Worm (Caenorhabditis elegans) whole organism, late embryonic: ENCODE measurements around the gene F54D12.8.
A peak's percentile ranks its signal among the peaks of the same experiment; 100 is the strongest.
"Not testable (repeated sequence)": the region's sequence is repeated elsewhere in the genome, so short reads cannot be mapped to it uniquely, and the experiment has no call there.

Source experiments
- K09A11.1 ChIP-seq: sonication (generic microtip); optimal IDR thresholded peaks from 2 replicates; lab custom pipeline; 2017; ENCODE audit warnings: antibody characterized with exemption, mild to moderate bottlenecking, missing genetic modification characterization, missing compliant biosample characterization; ENCODE audit not compliant: insufficient read depth
- Y22D7AL.16 ChIP-seq: sonication (generic microtip); optimal IDR thresholded peaks from 2 replicates; lab custom pipeline; 2016; ENCODE audit warnings: missing genetic modification characterization, missing compliant biosample characterization
- ahr-1 ChIP-seq: sonication (generic microtip); optimal IDR thresholded peaks from 2 replicates; lab custom pipeline; 2016; ENCODE audit warnings: missing genetic modification characterization, missing compliant biosample characterization
- ama-1 ChIP-seq: fragments of 150-350 bp; optimal IDR thresholded peaks from 2 replicates; lab custom pipeline; 2014
- ceh-19 ChIP-seq: fragments of 200-800 bp; sonication (Bioruptor generic); optimal IDR thresholded peaks from 2 replicates; lab custom pipeline; 2018; ENCODE audit warnings: mild to moderate bottlenecking, missing genetic modification characterization, missing compliant biosample characterization
- ceh-22 ChIP-seq: sonication (generic microtip); optimal IDR thresholded peaks from 2 replicates; lab custom pipeline; 2017; ENCODE audit warnings: missing biosample characterization, missing genetic modification characterization
- ceh-24 ChIP-seq: sonication (generic microtip); optimal IDR thresholded peaks from 2 replicates; lab custom pipeline; 2016; ENCODE audit warnings: mild to moderate bottlenecking, missing genetic modification characterization, missing compliant biosample characterization
- ceh-30 ChIP-seq: fragments of 150-350 bp; optimal IDR thresholded peaks from 2 replicates; lab custom pipeline; 2014; ENCODE audit warnings: missing biosample characterization, missing genetic modification characterization
- ceh-48 ChIP-seq: sonication (generic microtip); optimal IDR thresholded peaks from 2 replicates; lab custom pipeline; 2016; ENCODE audit warnings: missing genetic modification characterization, inconsistent platforms, missing compliant biosample characterization
- ceh-6 ChIP-seq: fragments of 200-800 bp; sonication (Bioruptor generic); optimal IDR thresholded peaks from 2 replicates; lab custom pipeline; 2018; ENCODE audit warnings: mild to moderate bottlenecking, missing genetic modification characterization, missing compliant biosample characterization
- dve-1 ChIP-seq: sonication (generic microtip); optimal IDR thresholded peaks from 2 replicates; lab custom pipeline; 2017; ENCODE audit warnings: antibody characterized with exemption, mild to moderate bottlenecking, missing genetic modification characterization, missing compliant biosample characterization
- elt-2 ChIP-seq: sonication (generic microtip); optimal IDR thresholded peaks from 2 replicates; lab custom pipeline; 2016; ENCODE audit warnings: missing genetic modification reagents, missing genetic modification characterization, missing compliant biosample characterization
- elt-4 ChIP-seq: sonication (generic microtip); optimal IDR thresholded peaks from 2 replicates; lab custom pipeline; 2016; ENCODE audit warnings: missing genetic modification characterization, missing compliant biosample characterization
- eyg-1 ChIP-seq: sonication (generic microtip); optimal IDR thresholded peaks from 2 replicates; lab custom pipeline; 2016; ENCODE audit warnings: missing genotype, missing genetic modification characterization, missing compliant biosample characterization
- fkh-10 ChIP-seq: fragments of 150-350 bp; optimal IDR thresholded peaks from 2 replicates; lab custom pipeline; 2014; ENCODE audit warnings: missing biosample characterization, missing genetic modification reagents, missing genetic modification characterization
- gmeb-2 ChIP-seq: sonication (generic microtip); optimal IDR thresholded peaks from 2 replicates; lab custom pipeline; 2016; ENCODE audit warnings: missing genetic modification characterization, inconsistent platforms, missing compliant biosample characterization
- hlh-13 ChIP-seq: fragments of 200-800 bp; sonication (Bioruptor generic); optimal IDR thresholded peaks from 2 replicates; lab custom pipeline; 2018; ENCODE audit warnings: mild to moderate bottlenecking, missing genetic modification characterization, missing compliant biosample characterization
- mec-3 ChIP-seq: sonication (generic microtip); optimal IDR thresholded peaks from 2 replicates; lab custom pipeline; 2016; ENCODE audit warnings: borderline replicate concordance, missing genetic modification characterization, missing compliant biosample characterization
- nfya-1 ChIP-seq: sonication (generic microtip); optimal IDR thresholded peaks from 2 replicates; lab custom pipeline; 2017; ENCODE audit warnings: missing genetic modification characterization, mild to moderate bottlenecking, missing compliant biosample characterization, antibody characterized with exemption, moderate library complexity
- nhr-232 ChIP-seq: sonication (generic microtip); optimal IDR thresholded peaks from 2 replicates; lab custom pipeline; 2016; ENCODE audit warnings: missing genetic modification characterization, missing compliant biosample characterization
- odd-2 ChIP-seq: sonication (generic microtip); optimal IDR thresholded peaks from 2 replicates; lab custom pipeline; 2017; ENCODE audit warnings: antibody characterized with exemption, mild to moderate bottlenecking, missing genetic modification characterization, missing compliant biosample characterization
- pax-1 ChIP-seq: fragments of 150-350 bp; optimal IDR thresholded peaks from 2 replicates; lab custom pipeline; 2014; ENCODE audit warnings: missing biosample characterization, missing genetic modification characterization
- pha-4 ChIP-seq: fragments of 150-350 bp; optimal IDR thresholded peaks from 2 replicates; lab custom pipeline; 2018; ENCODE audit warnings: missing biosample characterization, missing genetic modification reagents, missing genetic modification characterization
- pqm-1 ChIP-seq: sonication (generic microtip); optimal IDR thresholded peaks from 2 replicates; lab custom pipeline; 2016; ENCODE audit warnings: missing genetic modification characterization, missing compliant biosample characterization
- pros-1 ChIP-seq: fragments of 150-350 bp; optimal IDR thresholded peaks from 2 replicates; lab custom pipeline; 2014; ENCODE audit warnings: missing biosample characterization, missing genetic modification reagents, missing genetic modification characterization
- ref-2 ChIP-seq: sonication (generic microtip); optimal IDR thresholded peaks from 2 replicates; lab custom pipeline; 2016; ENCODE audit warnings: missing genetic modification characterization, missing compliant biosample characterization
- rnt-1 ChIP-seq: sonication (generic microtip); optimal IDR thresholded peaks from 2 replicates; lab custom pipeline; 2016; ENCODE audit warnings: missing genetic modification characterization, missing compliant biosample characterization
- sox-2 ChIP-seq: fragments of 200-800 bp; sonication (Bioruptor generic); IDR thresholded peaks from 2 replicates; pipeline ENCODE4 v1.3.6; 2022; ENCODE audit warnings: missing genetic modification reagents, missing genetic modification characterization, missing compliant biosample characterization
- sox-4 ChIP-seq: sonication (generic microtip); optimal IDR thresholded peaks from 2 replicates; lab custom pipeline; 2017; ENCODE audit warnings: mild to moderate bottlenecking, missing genetic modification characterization, inconsistent platforms, missing compliant biosample characterization
- tbx-2 ChIP-seq: sonication (generic microtip); optimal IDR thresholded peaks from 2 replicates; lab custom pipeline; 2016; ENCODE audit warnings: missing genetic modification characterization, missing compliant biosample characterization
- tbx-7 ChIP-seq: sonication (generic microtip); optimal IDR thresholded peaks from 2 replicates; lab custom pipeline; 2016; ENCODE audit warnings: missing genotype, missing genetic modification characterization, missing compliant biosample characterization

F54D12.8 gene

DNA sequence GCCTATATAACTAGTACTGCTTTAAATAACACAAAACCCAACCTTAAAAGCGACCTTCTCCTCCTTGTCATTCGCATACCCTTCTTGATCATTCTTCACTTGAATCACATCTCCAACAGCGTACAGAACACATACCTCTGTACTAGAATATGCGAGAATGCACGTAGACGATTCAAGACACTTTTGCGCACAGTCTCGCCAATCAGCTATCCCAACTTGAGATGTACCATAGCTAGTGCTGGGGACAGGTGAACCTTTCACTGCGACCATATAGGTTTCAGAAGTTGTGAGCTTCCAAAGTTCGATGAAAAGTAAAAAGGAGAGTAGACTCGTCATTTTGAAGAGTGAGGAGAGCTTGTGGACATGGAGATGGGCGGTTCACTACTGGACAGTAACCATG, at the start of gene F54D12.8:
Gene F54D12.8 (minus strand): TSS at position 336 of the 400 bp plus-strand sequence.
- no peak for TF ChIP-seq nhr-232
- no peak for TF ChIP-seq ceh-48 (tag; lab: Kevin White, UChicago)
- no peak for TF ChIP-seq fkh-10 (GFP tag; lab: Kevin White, UChicago)
- TF ChIP-seq eyg-1 (tag; lab: Kevin White, UChicago), result no peak
- no peak for TF ChIP-seq ceh-19 (GFP tag; lab: Kevin White, UChicago)
- TF ChIP-seq elt-4, result no peak
- no peak for TF ChIP-seq ahr-1 (tag; lab: Kevin White, UChicago)
- TF ChIP-seq sox-4 (tag; lab: Kevin White, UChicago), result no peak
- no peak for TF ChIP-seq pha-4 (tag; lab: Kevin White, UChicago)
- no peak for TF ChIP-seq ref-2
- TF ChIP-seq pqm-1 (tag; lab: Kevin White, UChicago), result no peak
- no peak for TF ChIP-seq sox-2 (GFP tag; lab: Robert Waterston, UW)
- TF ChIP-seq pros-1 (tag; lab: Kevin White, UChicago), result no peak
- no peak for TF ChIP-seq hlh-13
- TF ChIP-seq tbx-7, result no peak
- no peak for TF ChIP-seq rnt-1 (tag; lab: Kevin White, UChicago)
- TF ChIP-seq ceh-6, result no peak
- TF ChIP-seq ceh-30 (tag; lab: Kevin White, UChicago), result no peak
- TF ChIP-seq, all 69 proteins: peak for 0

DNA sequence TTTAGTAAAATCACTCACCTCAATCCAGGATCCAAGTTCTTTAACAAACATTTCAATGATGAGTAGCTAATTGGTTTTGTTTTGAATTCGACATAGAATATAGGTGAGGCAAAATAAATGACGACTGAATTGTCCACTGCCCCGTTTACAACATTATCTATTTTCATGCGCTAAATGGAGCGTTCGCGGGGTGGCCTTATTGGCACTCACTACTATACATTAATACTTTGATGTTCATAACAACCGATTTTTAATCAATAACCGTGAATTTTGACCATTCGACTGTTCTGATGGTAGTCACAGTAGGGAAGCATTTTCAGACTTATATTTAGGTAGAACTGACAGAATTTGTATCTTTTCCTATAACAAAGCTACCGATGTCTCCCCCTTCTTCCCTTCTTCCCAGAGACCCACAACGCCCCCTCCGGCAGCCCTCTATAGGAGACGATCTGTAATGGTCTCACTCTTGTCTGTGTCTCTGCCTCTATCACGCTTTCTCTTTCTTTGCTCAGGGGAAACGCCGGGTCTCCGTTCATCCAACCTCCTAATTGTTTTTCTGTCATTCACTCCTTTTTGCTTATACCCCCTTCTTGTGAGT, 49.0 kb upstream of the F54D12.8 start, which contains the start of gene Y51H7C.12:
Gene Y51H7C.12 (minus strand): TSS at position 51 of the 598 bp plus-strand sequence.
- TF ChIP-seq ceh-22, pax-1, elt-2 (tag; lab: Kevin White, UChicago): not testable (repeated sequence)

DNA sequence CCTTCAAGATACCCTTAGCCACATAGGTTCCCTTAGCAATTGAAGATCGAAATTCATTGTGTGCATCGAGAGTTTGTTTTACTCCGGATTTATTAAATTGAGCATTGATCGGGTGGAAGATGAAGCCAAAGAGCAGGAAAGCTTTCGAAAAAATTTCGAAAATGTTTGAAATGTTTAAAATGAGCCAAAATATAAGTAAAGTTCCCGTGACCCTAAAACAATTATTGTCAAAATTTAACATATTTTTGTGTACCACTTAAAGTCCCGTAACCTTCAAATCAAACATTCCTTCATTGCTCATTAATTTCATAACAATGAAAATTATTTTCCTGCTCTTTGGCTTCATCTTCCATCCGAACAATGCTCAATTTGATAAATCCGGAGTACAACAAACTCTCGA, 47.1 kb upstream of the F54D12.8 start, which contains the start of gene scl-17:
Gene scl-17 (plus strand): TSS at position 301 of the 400 bp plus-strand sequence.
- TF ChIP-seq gmeb-2 (tag; lab: Kevin White, UChicago), result no peak
- TF ChIP-seq K09A11.1 (tag; lab: Kevin White, UChicago), result no peak
- TF ChIP-seq ceh-22 (tag; lab: Kevin White, UChicago), result no peak
- no peak for TF ChIP-seq ama-1
- TF ChIP-seq dve-1 (tag; lab: Kevin White, UChicago), result no peak

DNA sequence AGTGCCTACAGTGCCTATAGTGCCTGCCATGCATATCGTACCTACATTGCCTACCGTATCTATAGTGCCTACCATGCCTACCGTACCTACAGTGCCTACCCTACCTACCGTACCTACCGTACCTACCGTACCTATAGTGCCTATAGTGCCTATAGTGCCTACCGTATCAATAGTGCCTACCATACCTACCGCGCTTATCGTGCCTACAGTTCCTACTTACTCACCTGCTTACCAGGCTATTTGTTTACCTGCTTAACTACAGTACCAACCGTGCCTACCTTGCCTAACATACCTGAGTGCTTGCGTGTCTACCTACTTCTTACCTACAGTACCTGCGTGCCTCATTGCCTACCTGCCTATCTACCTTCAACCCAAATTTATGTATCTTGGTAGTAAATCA, 43.6 kb upstream of the F54D12.8 start:
- TF ChIP-seq ceh-24 (no peak), mec-3 (tag; lab: Kevin White, UChicago) (peak; percentile 66)
- TF ChIP-seq, all 69 proteins: peak for 1

DNA sequence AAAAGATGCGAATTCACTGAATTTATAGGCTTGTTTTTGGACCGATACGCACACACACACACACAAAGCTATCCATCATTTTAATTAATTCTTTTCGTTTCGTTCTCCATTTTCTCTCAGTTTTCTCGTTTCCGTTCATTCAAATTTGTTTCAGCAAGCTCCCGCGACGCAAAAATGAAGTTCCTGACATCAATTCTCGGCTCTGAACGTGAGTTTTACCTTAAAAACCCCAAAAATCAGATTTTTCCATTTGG, 40.4 kb upstream of the F54D12.8 start, which contains the start of gene Y51H7C.3:
Gene Y51H7C.3 (plus strand): TSS at position 155 of the 254 bp plus-strand sequence.
- no peak for TF ChIP-seq K09A11.1 (tag; lab: Kevin White, UChicago)
- no peak for TF ChIP-seq odd-2 (tag; lab: Kevin White, UChicago)

DNA sequence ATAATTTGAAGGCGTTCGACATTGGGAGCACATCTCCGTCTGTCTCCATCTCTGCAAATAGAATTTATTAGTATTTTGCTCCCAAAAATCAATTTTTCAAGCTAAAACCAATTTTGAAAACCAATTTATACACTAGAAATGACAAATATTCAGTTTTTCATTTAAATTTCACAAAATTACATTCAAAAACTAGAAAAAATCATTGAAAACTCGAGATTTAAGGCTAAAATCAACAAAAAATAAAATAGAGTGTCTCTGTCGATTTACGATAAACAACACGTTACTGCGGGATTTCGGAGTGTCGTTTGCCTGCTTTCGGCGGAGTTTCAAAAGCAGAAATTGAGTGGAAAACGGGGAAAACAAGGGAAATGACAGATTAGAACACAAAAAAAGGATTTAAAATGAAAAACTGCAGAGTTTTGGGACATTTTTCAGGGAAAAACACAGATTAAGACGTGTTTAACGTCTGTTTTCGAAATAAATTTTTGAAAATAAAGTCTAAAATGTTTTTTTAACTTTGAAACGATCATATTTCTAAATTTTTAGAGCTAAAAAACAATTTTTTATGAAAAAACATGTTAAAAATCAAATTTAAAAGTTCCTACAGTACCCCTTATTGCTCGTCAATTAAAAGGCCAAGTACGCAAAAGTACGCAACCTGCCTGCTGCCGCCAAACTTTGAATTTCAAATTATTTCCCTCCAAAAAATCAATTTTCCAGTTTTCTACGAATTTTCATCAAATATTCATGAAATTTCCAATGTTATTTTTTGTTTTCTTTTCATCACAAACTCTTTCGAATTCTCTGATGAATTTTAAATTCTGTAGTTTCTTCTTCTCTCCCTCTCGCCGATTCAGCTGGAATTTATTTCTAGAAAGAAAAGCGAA, 39.9 kb upstream of the F54D12.8 start, which contains the start of gene nol-6:
Gene nol-6 (minus strand): TSS at position 51 of the 887 bp plus-strand sequence.
- TF ChIP-seq gmeb-2 (tag; lab: Kevin White, UChicago) (no peak), tbx-2 (tag; lab: Kevin White, UChicago) (peak; percentile 9), Y22D7AL.16 (no peak), nfya-1 (tag; lab: Kevin White, UChicago) (peak; percentile 14)
- TF ChIP-seq, all 69 proteins: peak for 2
